Worm (Caenorhabditis elegans): ENCODE results near the gene T23B7.3.
A peak's percentile ranks its signal among the peaks of the same experiment; 100 is the strongest.
"Not testable (repeated sequence)": the region's sequence is repeated elsewhere in the genome, so short reads cannot be mapped to it uniquely, and the experiment has no call there.

Gene T23B7.3

DNA sequence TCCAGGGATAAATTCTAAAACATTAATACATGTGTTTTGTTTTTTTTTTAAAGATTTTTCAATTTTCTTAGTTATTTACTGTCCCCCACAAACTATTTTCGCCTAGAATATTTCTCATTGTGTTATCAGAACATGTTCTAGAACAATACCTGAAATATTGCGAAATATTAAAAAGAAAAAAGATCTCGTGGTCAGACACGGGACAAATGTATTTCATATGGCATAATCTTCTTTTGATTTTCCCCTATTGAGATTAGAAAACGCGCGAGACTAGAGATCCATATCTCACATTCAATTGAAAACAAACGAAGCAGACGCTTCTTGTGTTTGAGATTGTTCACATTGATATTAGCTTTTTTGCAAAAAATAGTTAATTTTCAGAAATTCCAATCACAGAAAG lies 6.1 kb downstream of the T23B7.3 start:
- no peak for TF ChIP-seq flt-1 (GFP tag; IDR thresholded peaks at IDR 0.05)
- no peak for TF ChIP-seq ztf-23 (GFP tag; IDR thresholded peaks at IDR 0.05)
- no peak for TF ChIP-seq T22C8.4 (GFP tag; IDR thresholded peaks at IDR 0.05)

DNA sequence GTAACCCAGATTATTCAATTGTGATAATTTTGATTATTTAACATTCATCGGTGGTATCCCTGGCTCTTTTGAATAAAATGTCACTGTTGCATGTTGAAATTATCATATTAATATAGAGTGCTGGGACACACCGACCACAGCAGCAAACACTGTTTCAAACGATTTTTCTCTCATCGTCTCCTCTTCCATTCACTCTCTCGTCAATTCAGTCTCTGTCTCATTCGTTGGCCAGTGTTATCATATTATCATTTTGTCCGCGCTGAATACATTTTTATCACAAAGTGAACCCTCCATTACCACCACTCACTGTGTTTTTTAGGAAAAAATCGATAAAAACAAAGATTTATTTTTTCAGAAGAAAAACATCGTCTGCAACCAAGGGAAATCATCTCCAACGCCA lies 7.1 kb downstream of the T23B7.3 start:
- no peak for TF ChIP-seq tab-1 (GFP tag; IDR thresholded peaks at IDR 0.05)
- 0 out of 2 replicates have a peak, but pooled peaks have one; percentile 24 for TF ChIP-seq ztf-23 (GFP tag; IDR thresholded peaks at IDR 0.05)
- TF ChIP-seq T22C8.4 (GFP tag; IDR thresholded peaks at IDR 0.05): 0 out of 2 replicates have a peak, but pooled peaks have one; percentile 13

DNA sequence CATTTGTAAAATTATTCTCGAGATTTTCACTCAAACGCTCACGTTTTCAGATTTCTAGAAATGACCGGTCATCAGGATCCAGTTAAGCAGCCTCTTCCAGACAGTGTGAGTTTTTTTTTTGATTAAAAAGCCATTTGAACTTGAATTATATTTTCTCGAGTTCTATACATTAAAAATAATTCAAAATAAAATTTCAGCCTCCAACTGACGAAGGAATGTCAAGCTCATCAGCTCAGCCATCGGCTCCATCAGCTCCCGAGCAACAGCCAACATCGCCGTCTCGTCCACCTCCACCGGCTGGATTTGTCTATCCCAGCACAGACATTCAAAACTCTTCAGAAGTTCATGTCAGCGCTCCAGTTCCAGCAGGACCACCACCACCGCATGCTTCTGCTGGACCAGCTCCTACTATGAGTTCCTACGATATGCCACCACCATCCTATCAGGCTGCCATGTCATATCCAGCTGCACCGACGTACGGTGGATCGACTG lies 7.9 kb downstream of the T23B7.3 start, which contains the start of gene F11G11.5:
F11G11.5 (plus strand) TSS at position 51 of the 492 bp plus-strand sequence.
- TF ChIP-seq flt-1 (GFP tag; IDR thresholded peaks at IDR 0.05) (no peak), cog-1 (tag; optimal IDR thresholded peaks at IDR 0.05) (no peak), med-1 (GFP tag; optimal IDR thresholded peaks at IDR 0.05; ENCODE audit: insufficient read depth) (no peak), tab-1 (GFP tag; IDR thresholded peaks at IDR 0.05) (no peak), klf-2 (GFP tag; conservative IDR thresholded peaks at IDR 0.05) (no peak), ref-1 (GFP tag; conservative IDR thresholded peaks at IDR 0.05) (no peak), T22C8.4 (GFP tag; IDR thresholded peaks at IDR 0.05) (no peak), ztf-29 (GFP tag; IDR thresholded peaks at IDR 0.05) (no peak), ztf-23 (GFP tag; IDR thresholded peaks at IDR 0.05) (no peak)

DNA sequence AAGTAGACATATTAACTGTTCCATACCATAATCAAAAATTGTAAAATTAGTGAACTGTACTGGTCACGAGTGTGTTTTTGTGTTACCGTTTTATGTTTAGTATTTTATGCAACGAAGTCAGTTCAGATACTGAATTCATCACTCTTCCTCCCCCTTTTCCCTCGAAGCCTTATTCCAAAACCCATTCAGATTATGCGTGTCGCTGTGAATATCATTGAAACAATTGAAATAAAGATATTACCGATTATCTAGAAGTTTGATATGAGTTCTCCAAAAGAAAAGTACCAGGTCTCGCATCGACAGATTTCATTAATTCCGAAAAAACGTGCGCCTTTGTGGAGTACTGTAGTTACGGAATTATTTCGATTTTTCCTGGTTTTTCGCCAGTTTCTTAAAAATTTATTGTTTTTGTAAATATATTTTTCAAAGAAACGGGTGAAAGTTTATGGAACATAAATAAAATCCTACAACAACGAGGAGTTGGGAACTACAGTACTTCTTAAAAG lies 9.0 kb downstream of the T23B7.3 start:
- TF ChIP-seq T22C8.4 (GFP tag; IDR thresholded peaks at IDR 0.05): no peak
- no peak for TF ChIP-seq ref-1 (GFP tag; conservative IDR thresholded peaks at IDR 0.05)
- TF ChIP-seq klf-2 (GFP tag; conservative IDR thresholded peaks at IDR 0.05): no peak
- TF ChIP-seq ztf-23 (GFP tag; IDR thresholded peaks at IDR 0.05): no peak
- no peak for TF ChIP-seq ztf-29 (GFP tag; IDR thresholded peaks at IDR 0.05)
- no peak for TF ChIP-seq med-1 (GFP tag; optimal IDR thresholded peaks at IDR 0.05; ENCODE audit: insufficient read depth)
- TF ChIP-seq tab-1 (GFP tag; IDR thresholded peaks at IDR 0.05): no peak
- TF ChIP-seq cog-1 (tag; optimal IDR thresholded peaks at IDR 0.05): no peak
- TF ChIP-seq flt-1 (GFP tag; IDR thresholded peaks at IDR 0.05): no peak

DNA sequence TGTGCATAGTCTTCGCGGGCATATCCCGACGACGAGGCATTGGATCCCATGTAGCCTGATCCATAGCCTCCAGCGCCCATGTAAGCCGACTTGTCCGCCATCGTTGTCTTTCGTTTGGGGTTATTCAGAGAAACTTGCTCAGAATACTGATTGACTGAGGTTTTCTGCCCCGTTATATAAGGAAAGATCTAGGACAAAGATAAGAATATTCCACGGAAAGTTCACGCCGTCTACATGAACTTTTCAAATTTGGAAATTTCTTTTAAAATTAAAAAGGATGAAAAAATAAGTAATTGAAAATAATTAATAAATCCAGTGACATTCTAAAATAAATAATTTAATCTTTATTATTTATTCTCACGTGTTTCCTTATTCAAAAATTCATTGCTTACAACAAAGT lies 10.3 kb downstream of the T23B7.3 start, which contains the start of the genes nspd-5 and F11G11.4:
nspd-5 (minus strand) TSS at position 101 of the 400 bp plus-strand sequence.
F11G11.4 (plus strand) TSS at position 335 of the 400 bp plus-strand sequence.
- not testable (repeated sequence) for TF ChIP-seq ztf-23 (GFP tag; IDR thresholded peaks at IDR 0.05); klf-2 (GFP tag; conservative IDR thresholded peaks at IDR 0.05); med-1 (GFP tag; optimal IDR thresholded peaks at IDR 0.05; ENCODE audit: insufficient read depth)

DNA sequence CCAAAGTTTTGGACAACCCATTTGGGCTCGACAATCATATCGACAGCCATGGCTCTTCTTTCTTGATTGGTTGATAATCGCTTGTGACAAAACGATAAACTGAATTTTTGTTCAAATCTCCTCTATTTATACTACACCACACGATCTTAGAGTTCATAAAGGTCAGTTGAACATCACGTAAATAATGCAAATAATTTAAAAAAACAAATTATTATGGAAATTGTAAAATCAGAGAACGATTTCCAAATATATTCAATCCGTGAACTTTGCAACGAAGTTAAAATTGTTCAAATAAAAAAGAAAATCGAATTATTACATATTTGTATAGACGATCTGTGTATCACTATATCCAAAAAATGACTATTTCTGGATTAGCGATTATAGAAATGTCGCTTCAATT lies 13.4 kb downstream of the T23B7.3 start, which contains the start of the genes mpst-4 and F11G11.14:
mpst-4 (minus strand) TSS at position 101 of the 400 bp plus-strand sequence.
F11G11.14 (plus strand) TSS at position 325 of the 400 bp plus-strand sequence.
- no peak for TF ChIP-seq cog-1 (tag; optimal IDR thresholded peaks at IDR 0.05)
- TF ChIP-seq tab-1 (GFP tag; IDR thresholded peaks at IDR 0.05): no peak
- TF ChIP-seq ztf-29 (GFP tag; IDR thresholded peaks at IDR 0.05): no peak

DNA sequence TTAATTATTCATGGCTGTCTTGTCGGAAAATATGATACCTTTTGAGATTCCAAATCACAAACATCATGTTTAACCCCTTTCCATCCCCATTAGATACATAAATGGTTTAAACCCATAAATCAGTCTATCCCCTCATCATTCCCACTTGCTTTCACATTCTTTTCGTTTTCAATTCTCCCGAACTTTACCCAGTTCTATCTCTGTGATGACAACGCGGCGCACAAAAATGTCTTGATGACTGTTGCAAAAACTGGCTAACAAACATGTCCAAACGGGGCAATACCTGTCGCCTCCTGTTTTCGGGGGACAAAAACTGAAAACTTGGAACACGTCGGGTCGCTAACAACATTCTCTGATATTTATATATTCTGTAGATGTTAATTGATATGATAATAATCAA lies 16.1 kb downstream of the T23B7.3 start:
- TF ChIP-seq klf-2 (GFP tag; conservative IDR thresholded peaks at IDR 0.05): no peak
- TF ChIP-seq med-1 (GFP tag; optimal IDR thresholded peaks at IDR 0.05; ENCODE audit: insufficient read depth): no peak
- TF ChIP-seq cog-1 (tag; optimal IDR thresholded peaks at IDR 0.05): no peak
- no peak for TF ChIP-seq ztf-29 (GFP tag; IDR thresholded peaks at IDR 0.05)
- no peak for TF ChIP-seq T22C8.4 (GFP tag; IDR thresholded peaks at IDR 0.05)
- TF ChIP-seq ztf-23 (GFP tag; IDR thresholded peaks at IDR 0.05): no peak
- no peak for TF ChIP-seq flt-1 (GFP tag; IDR thresholded peaks at IDR 0.05)
- no peak for TF ChIP-seq ref-1 (GFP tag; conservative IDR thresholded peaks at IDR 0.05)

DNA sequence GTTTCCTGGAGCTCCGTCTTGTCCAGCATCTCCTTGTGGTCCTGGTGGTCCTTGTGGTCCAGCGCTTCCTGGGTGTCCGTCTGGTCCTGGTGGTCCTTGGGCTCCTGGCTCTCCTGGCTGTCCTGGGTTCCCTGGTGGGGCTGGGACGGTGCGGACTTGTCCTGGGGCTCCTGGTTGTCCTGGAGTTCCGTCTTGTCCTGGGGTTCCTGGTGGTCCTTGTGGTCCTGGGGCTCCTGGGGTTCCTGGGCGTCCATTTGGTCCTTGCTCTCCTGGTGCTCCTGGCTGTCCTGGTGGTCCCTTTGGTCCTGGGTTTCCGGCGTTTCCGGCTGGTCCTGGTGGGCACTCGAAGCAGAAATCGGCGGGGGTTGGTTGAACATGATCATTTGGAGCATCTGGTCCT lies 16.8 kb downstream of the T23B7.3 start:
- 0 out of 2 replicates have a peak, but pooled peaks have one; percentile 13 for TF ChIP-seq flt-1 (GFP tag; IDR thresholded peaks at IDR 0.05)

DNA sequence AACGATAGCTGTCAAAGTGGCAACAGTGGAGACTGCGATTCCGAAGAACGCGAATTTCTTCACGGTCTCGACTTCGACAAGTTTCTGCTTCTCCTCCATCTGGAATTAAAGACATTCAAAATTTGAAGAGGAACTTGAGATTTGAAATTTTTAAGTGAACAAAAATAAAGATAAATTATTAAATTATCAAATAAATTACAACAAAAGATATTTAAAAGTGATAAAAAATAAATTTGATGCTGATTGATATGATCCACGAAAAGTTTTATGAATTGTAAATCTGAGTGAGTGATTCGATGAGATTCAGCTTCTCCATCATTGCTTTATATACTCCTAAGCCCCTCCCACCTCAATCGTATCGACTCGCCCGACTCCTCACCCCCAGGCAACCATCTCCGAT lies 17.5 kb downstream of the T23B7.3 start, which contains the start of gene col-17:
col-17 (minus strand) TSS at position 101 of the 400 bp plus-strand sequence.
- TF ChIP-seq klf-2 (GFP tag; conservative IDR thresholded peaks at IDR 0.05) (no peak), ref-1 (GFP tag; conservative IDR thresholded peaks at IDR 0.05) (no peak), tab-1 (GFP tag; IDR thresholded peaks at IDR 0.05) (no peak), cog-1 (tag; optimal IDR thresholded peaks at IDR 0.05) (no peak), med-1 (GFP tag; optimal IDR thresholded peaks at IDR 0.05; ENCODE audit: insufficient read depth) (no peak), ztf-23 (GFP tag; IDR thresholded peaks at IDR 0.05) (no peak), T22C8.4 (GFP tag; IDR thresholded peaks at IDR 0.05) (no peak), flt-1 (GFP tag; IDR thresholded peaks at IDR 0.05) (no peak), ztf-29 (GFP tag; IDR thresholded peaks at IDR 0.05) (no peak)

DNA sequence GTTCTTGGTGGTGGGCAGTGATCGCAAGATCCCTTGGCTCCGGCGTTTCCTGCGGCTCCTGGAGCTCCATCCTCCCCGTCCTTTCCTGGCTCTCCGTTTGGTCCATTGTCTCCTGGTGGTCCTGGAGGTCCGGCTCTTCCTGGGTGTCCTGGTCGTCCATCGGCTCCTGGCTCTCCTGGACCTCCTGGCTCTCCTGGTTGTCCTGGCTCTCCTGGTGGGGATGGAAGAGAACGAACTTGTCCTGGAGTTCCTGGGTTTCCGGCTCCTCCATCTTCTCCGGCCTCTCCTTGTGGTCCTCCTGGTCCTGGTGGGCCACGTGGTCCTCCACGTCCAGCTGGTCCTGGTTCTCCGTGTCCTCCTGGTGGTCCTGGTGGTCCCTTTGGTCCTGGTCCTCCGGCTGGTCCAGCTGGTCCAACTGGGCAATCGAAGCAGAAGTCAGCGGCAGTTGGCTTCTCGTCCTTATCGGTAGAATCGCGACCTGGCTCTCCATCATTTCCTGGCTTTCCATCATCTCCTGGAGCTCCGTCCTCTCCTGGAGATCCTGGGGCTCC lies 19.9 kb downstream of the T23B7.3 start:
- TF ChIP-seq klf-2 (GFP tag; conservative IDR thresholded peaks at IDR 0.05) (no peak), tab-1 (GFP tag; IDR thresholded peaks at IDR 0.05) (no peak), flt-1 (GFP tag; IDR thresholded peaks at IDR 0.05) (no peak)

DNA sequence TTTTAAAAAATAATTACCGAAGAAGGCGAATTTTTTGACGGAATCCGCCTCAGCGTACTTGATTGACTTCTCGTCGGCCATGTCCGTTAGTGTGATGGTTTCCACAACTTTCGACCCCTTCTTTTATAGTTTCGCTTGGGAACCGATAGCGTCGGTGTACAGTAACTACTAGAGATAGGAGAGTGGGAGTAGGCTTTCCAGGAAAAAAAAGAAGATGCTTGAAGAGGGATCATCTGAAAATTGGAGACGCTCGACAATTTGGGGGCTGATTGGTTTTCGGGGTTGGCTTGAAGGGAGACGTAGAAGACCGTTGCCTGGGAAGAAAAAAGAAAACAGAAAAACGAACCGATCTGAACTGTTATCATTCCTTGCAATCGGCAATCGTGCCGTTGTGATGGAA lies 20.7 kb downstream of the T23B7.3 start, which contains the start of gene col-20:
col-20 (minus strand) TSS at position 101 of the 400 bp plus-strand sequence.
- TF ChIP-seq ztf-23 (GFP tag; IDR thresholded peaks at IDR 0.05): no peak
- TF ChIP-seq cog-1 (tag; optimal IDR thresholded peaks at IDR 0.05): no peak
- TF ChIP-seq tab-1 (GFP tag; IDR thresholded peaks at IDR 0.05): no peak
